Fruit fly (Drosophila melanogaster) whole organism, embryonic: Measurements from ENCODE around the gene Trax.

Experiments used
- Asciz ChIP-seq: fragments of 200-800 bp; sonication (Bioruptor generic); optimal IDR thresholded peaks from 2 replicates; lab custom pipeline; 2017; ENCODE audit warnings: missing biosample characterization, mild to moderate bottlenecking, missing genetic modification characterization, missing genetic modification reagents
- Atf6 ChIP-seq: fragments of 200-800 bp; sonication (Bioruptor generic); IDR thresholded peaks from 2 replicates; pipeline ENCODE4 v1.3.6; 2022; ENCODE audit warnings: missing biosample characterization, missing genetic modification characterization
- B-H2 ChIP-seq: fragments of 200-800 bp; sonication (Bioruptor generic); optimal IDR thresholded peaks from 2 replicates; lab custom pipeline; 2018; ENCODE audit warnings: missing biosample characterization, mild to moderate bottlenecking, missing genetic modification characterization
- CG12391 ChIP-seq: fragments of 200-800 bp; sonication (Bioruptor generic); optimal IDR thresholded peaks from 3 replicates; lab custom pipeline; 2018; ENCODE audit warnings: missing biosample characterization, mild to moderate bottlenecking, missing genetic modification characterization, moderate library complexity
- CG14014 ChIP-seq: fragments of 200-800 bp; sonication (Bioruptor generic); IDR thresholded peaks from 2 replicates; pipeline ENCODE4 v1.3.6; 2022; ENCODE audit warnings: missing biosample characterization, missing genetic modification characterization
- CG15011 ChIP-seq: fragments of 200-800 bp; sonication (Bioruptor generic); optimal IDR thresholded peaks from 3 replicates; lab custom pipeline; 2018; ENCODE audit warnings: missing biosample characterization, mild to moderate bottlenecking, missing genetic modification characterization
- CG15479 ChIP-seq: fragments of 200-800 bp; sonication (Bioruptor generic); optimal IDR thresholded peaks from 3 replicates; lab custom pipeline; 2019; ENCODE audit warnings: missing biosample characterization, mild to moderate bottlenecking, missing genetic modification characterization, moderate library complexity
- CG18262 ChIP-seq: fragments of 200-800 bp; optimal IDR thresholded peaks from 3 replicates; lab custom pipeline; 2019; ENCODE audit warnings: missing biosample characterization, mild to moderate bottlenecking, missing genetic modification characterization, moderate library complexity
- CG18619 ChIP-seq: fragments of 200-800 bp; sonication (Bioruptor generic); optimal IDR thresholded peaks from 3 replicates; lab custom pipeline; 2017; ENCODE audit warnings: missing biosample characterization, mild to moderate bottlenecking, missing genetic modification characterization
- CG18764 ChIP-seq: fragments of 200-800 bp; sonication (Bioruptor generic); optimal IDR thresholded peaks from 3 replicates; lab custom pipeline; 2016; ENCODE audit warnings: missing biosample characterization, missing genetic modification characterization
- CG31365 ChIP-seq: fragments of 200-800 bp; sonication (Bioruptor generic); optimal IDR thresholded peaks from 2 replicates; lab custom pipeline; 2018; ENCODE audit warnings: missing biosample characterization, mild to moderate bottlenecking, missing genetic modification characterization
- CG3281 ChIP-seq: fragments of 200-800 bp; sonication (Bioruptor generic); optimal IDR thresholded peaks from 3 replicates; lab custom pipeline; 2017; ENCODE audit warnings: missing biosample characterization, mild to moderate bottlenecking, missing genetic modification characterization
- CG4282 ChIP-seq: fragments of 200-800 bp; sonication (Bioruptor generic); optimal IDR thresholded peaks from 2 replicates; lab custom pipeline; 2016; ENCODE audit warnings: missing biosample characterization, missing genetic modification characterization
- CG6791 ChIP-seq: fragments of 200-800 bp; sonication (Bioruptor generic); IDR thresholded peaks from 3 replicates; pipeline ENCODE4 v1.3.6; 2022; ENCODE audit warnings: missing biosample characterization, missing genetic modification characterization; ENCODE audit not compliant: partially characterized antibody
- CG7372 ChIP-seq: fragments of 200-800 bp; sonication (Bioruptor generic); IDR thresholded peaks from 2 replicates; pipeline ENCODE4 v1.3.6; 2022; ENCODE audit warnings: missing biosample characterization, missing genetic modification characterization
- CG7987 ChIP-seq: fragments of 200-800 bp; sonication (Bioruptor generic); optimal IDR thresholded peaks from 2 replicates; lab custom pipeline; 2018; ENCODE audit warnings: missing biosample characterization, mild to moderate bottlenecking, missing genetic modification characterization, moderate library complexity
- CG9797 ChIP-seq: fragments of 200-800 bp; sonication (Bioruptor generic); optimal IDR thresholded peaks from 3 replicates; lab custom pipeline; 2018; ENCODE audit warnings: missing biosample characterization, mild to moderate bottlenecking, missing genetic modification characterization
- Drgx ChIP-seq: fragments of 200-800 bp; sonication (Bioruptor generic); IDR thresholded peaks from 2 replicates; pipeline ENCODE4 v1.3.6; 2022; ENCODE audit warnings: missing biosample characterization, missing genetic modification characterization
- Fer1 ChIP-seq: fragments of 200-800 bp; sonication (Bioruptor generic); optimal IDR thresholded peaks from 2 replicates; lab custom pipeline; 2017; ENCODE audit warnings: missing biosample characterization, mild to moderate bottlenecking, missing genetic modification characterization
- HLH4C ChIP-seq: fragments of 200-800 bp; sonication (Bioruptor generic); IDR thresholded peaks from 3 replicates; pipeline ENCODE4 v1.3.6; 2022; ENCODE audit warnings: missing biosample characterization, missing genetic modification characterization; ENCODE audit not compliant: partially characterized antibody
- HmgD ChIP-seq: fragments of 200-800 bp; sonication (Bioruptor generic); optimal IDR thresholded peaks from 3 replicates; lab custom pipeline; 2016; ENCODE audit warnings: missing biosample characterization, missing genetic modification characterization
- Ptx1 ChIP-seq: fragments of 200-800 bp; sonication (Bioruptor generic); IDR thresholded peaks from 2 replicates; pipeline ENCODE4 v1.3.6; 2022; ENCODE audit warnings: missing biosample characterization, missing genetic modification characterization
- Sin3A ChIP-seq: fragments of >200 bp; optimal IDR thresholded peaks from 2 replicates; lab custom pipeline; 2018
- Spps ChIP-seq: fragments of 200-800 bp; sonication (Bioruptor generic); optimal IDR thresholded peaks from 2 replicates; lab custom pipeline; 2018; ENCODE audit warnings: missing biosample characterization, mild to moderate bottlenecking, missing genetic modification characterization
- amos ChIP-seq: fragments of 200-800 bp; sonication (Bioruptor generic); IDR thresholded peaks from 2 replicates; pipeline ENCODE4 v1.3.6; 2022; ENCODE audit warnings: missing biosample characterization, missing genetic modification characterization; ENCODE audit not compliant: partially characterized antibody
- ap ChIP-seq: fragments of 200-800 bp; sonication (Bioruptor generic); IDR thresholded peaks from 2 replicates; pipeline ENCODE4 v1.3.6; 2022; ENCODE audit warnings: missing biosample characterization, missing genetic modification characterization
- bab2 ChIP-seq: fragments of 200-800 bp; sonication (Bioruptor generic); optimal IDR thresholded peaks from 2 replicates; lab custom pipeline; 2016; ENCODE audit warnings: missing biosample characterization, missing genetic modification characterization
- bigmax ChIP-seq: fragments of 200-800 bp; sonication (Bioruptor generic); optimal IDR thresholded peaks from 2 replicates; lab custom pipeline; 2018; ENCODE audit warnings: missing biosample characterization, mild to moderate bottlenecking, missing genetic modification characterization
- bowl ChIP-seq: fragments of 200-800 bp; sonication (Bioruptor generic); IDR thresholded peaks from 2 replicates; pipeline ENCODE4 v1.3.6; 2022; ENCODE audit warnings: missing biosample characterization, missing genetic modification characterization
- cato ChIP-seq: fragments of 200-800 bp; sonication (Bioruptor generic); optimal IDR thresholded peaks from 2 replicates; lab custom pipeline; 2016; ENCODE audit warnings: missing biosample characterization, missing genetic modification characterization, borderline replicate concordance
- ci ChIP-seq: fragments of 200-800 bp; sonication (Bioruptor generic); IDR thresholded peaks from 3 replicates; pipeline ENCODE4 v1.3.6; 2022; ENCODE audit warnings: missing biosample characterization, missing genetic modification characterization
- dm ChIP-seq: fragments of 200-800 bp; sonication (Bioruptor generic); optimal IDR thresholded peaks from 3 replicates; lab custom pipeline; 2016; ENCODE audit warnings: missing biosample characterization, missing genetic modification characterization
- dmrt99B ChIP-seq: fragments of 200-800 bp; sonication (Bioruptor generic); optimal IDR thresholded peaks from 2 replicates; lab custom pipeline; 2018; ENCODE audit warnings: missing biosample characterization, mild to moderate bottlenecking, missing genetic modification characterization, moderate library complexity
- fru ChIP-seq: fragments of >200 bp; optimal IDR thresholded peaks from 2 replicates; lab custom pipeline; 2017
- ftz-f1 ChIP-seq: fragments of 200-800 bp; sonication (Bioruptor generic); optimal IDR thresholded peaks from 2 replicates; lab custom pipeline; 2016; ENCODE audit warnings: missing biosample characterization, missing genetic modification characterization
- hbn ChIP-seq: fragments of 200-800 bp; sonication (Bioruptor generic); IDR thresholded peaks from 2 replicates; pipeline ENCODE4 v1.3.6; 2022; ENCODE audit warnings: missing biosample characterization, missing genetic modification characterization; ENCODE audit not compliant: partially characterized antibody
- lab ChIP-seq: fragments of 200-800 bp; sonication (Bioruptor generic); optimal IDR thresholded peaks from 3 replicates; lab custom pipeline; 2017; ENCODE audit warnings: missing biosample characterization, missing genetic modification characterization, mild to moderate bottlenecking, moderate library complexity, missing genetic modification reagents
- lbe ChIP-seq: fragments of 200-800 bp; sonication (Bioruptor generic); optimal IDR thresholded peaks from 2 replicates; lab custom pipeline; 2016; ENCODE audit warnings: missing biosample characterization, mild to moderate bottlenecking, missing genetic modification characterization
- lola ChIP-seq, 3 experiments: fragments of >200 bp in 2 of 3; fragments of 200-800 bp in 1 of 3; sonication (Bioruptor generic) in 1 of 3; optimal IDR thresholded peaks; 2 replicates each; lab custom pipeline; 2017 to 2019; ENCODE audit warnings: missing biosample characterization in 3 of 3, missing genetic modification characterization in 3 of 3, mild to moderate bottlenecking in 1 of 3, moderate library complexity in 1 of 3
- nmo ChIP-seq: fragments of 200-800 bp; sonication (Bioruptor generic); optimal IDR thresholded peaks from 2 replicates; lab custom pipeline; 2018; ENCODE audit warnings: missing biosample characterization, mild to moderate bottlenecking, missing genetic modification characterization, moderate library complexity
- nom ChIP-seq: fragments of 200-800 bp; sonication (Bioruptor generic); optimal IDR thresholded peaks from 2 replicates; lab custom pipeline; 2017; ENCODE audit warnings: missing biosample characterization, missing genetic modification characterization, mild to moderate bottlenecking, moderate library complexity, missing genetic modification reagents
- pho ChIP-seq: fragments of 200-800 bp; sonication (Bioruptor generic); optimal IDR thresholded peaks from 2 replicates; lab custom pipeline; 2016; ENCODE audit warnings: missing biosample characterization, missing genetic modification characterization
- phol ChIP-seq: fragments of 200-800 bp; sonication (Bioruptor generic); optimal IDR thresholded peaks from 3 replicates; lab custom pipeline; 2018; ENCODE audit warnings: missing biosample characterization, mild to moderate bottlenecking, missing genetic modification characterization, moderate library complexity
- run ChIP-seq: fragments of 200-800 bp; sonication (Bioruptor generic); optimal IDR thresholded peaks from 3 replicates; lab custom pipeline; 2018; ENCODE audit warnings: missing biosample characterization, mild to moderate bottlenecking, missing genetic modification characterization
- seq ChIP-seq: fragments of 200-800 bp; sonication (Bioruptor generic); IDR thresholded peaks from 2 replicates; pipeline ENCODE4 v1.3.6; 2022; ENCODE audit warnings: missing biosample characterization, missing genetic modification characterization
- slbo ChIP-seq: fragments of 200-800 bp; sonication (Bioruptor generic); IDR thresholded peaks from 2 replicates; pipeline ENCODE4 v1.3.6; 2022; ENCODE audit warnings: missing biosample characterization, missing genetic modification characterization
- sob ChIP-seq: fragments of 200-800 bp; sonication (Bioruptor generic); IDR thresholded peaks from 2 replicates; pipeline ENCODE4 v1.3.6; 2022; ENCODE audit warnings: missing biosample characterization, missing genetic modification characterization
- tup ChIP-seq: fragments of 200-800 bp; sonication (Bioruptor generic); optimal IDR thresholded peaks from 2 replicates; lab custom pipeline; 2016; ENCODE audit warnings: missing biosample characterization, mild to moderate bottlenecking, missing genetic modification characterization, moderate library complexity
- unc-4 ChIP-seq: fragments of 200-800 bp; sonication (Bioruptor generic); IDR thresholded peaks from 2 replicates; pipeline ENCODE4 v1.3.6; 2022; ENCODE audit warnings: missing biosample characterization, missing genetic modification characterization; ENCODE audit not compliant: partially characterized antibody
- wor ChIP-seq: fragments of 200-800 bp; sonication (Bioruptor generic); IDR thresholded peaks from 2 replicates; pipeline ENCODE4 v1.3.6; 2022; ENCODE audit warnings: missing biosample characterization, missing genetic modification characterization
- zen ChIP-seq: fragments of 200-800 bp; sonication (Bioruptor generic); optimal IDR thresholded peaks from 3 replicates; lab custom pipeline; 2018; ENCODE audit warnings: missing biosample characterization, mild to moderate bottlenecking, missing genetic modification characterization, moderate library complexity

Trax gene

dm6 chr3R:15350993-15351426 lies 10.5 kb upstream of the Trax start, which contains the start of the genes Trs33 and Tmtc4 (continued):
- TF ChIP-seq Ptx1 (GFP tag; lab: Robert Waterston, UW) (0 out of 2 replicates have a peak, but pooled peaks have one; percentile 33), CG7987 (GFP tag; lab: Kevin White, UChicago) (no peak), cato (GFP tag; lab: Kevin White, UChicago) (no peak), Fer1 (GFP tag; lab: Kevin White, UChicago) (peak; percentile 56), tup (no peak), CG3281 (peak; percentile 18), hbn (GFP tag; lab: Robert Waterston, UW) (no peak; the same call in 1 of the 2 replicates), CG15479 (GFP tag; lab: Kevin White, UChicago) (no peak), ftz-f1 (no peak), lola (GFP tag; optimal IDR thresholded peaks at IDR 0.05; lab: Kevin White, UChicago) (peak in 1 of 3 experiments; percentile 40), HmgD (GFP tag; lab: Kevin White, UChicago) (no peak), amos (GFP tag; lab: Robert Waterston, UW) (no peak), CG15011 (GFP tag; lab: Kevin White, UChicago) (no peak), CG14014 (GFP tag; lab: Robert Waterston, UW) (no peak), dm (GFP tag; lab: Kevin White, UChicago) (no peak), phol (tag; lab: Kevin White, UChicago) (peak; percentile 38), sob (no peak), lab (no peak), Spps (tag; lab: Kevin White, UChicago) (no peak), Asciz (no peak), bab2 (no peak), CG31365 (tag; lab: Kevin White, UChicago) (no peak), wor (GFP tag; lab: Robert Waterston, UW) (no peak), dmrt99B (tag; lab: Kevin White, UChicago) (no peak), fru (lab: Kevin White, UChicago) (no peak), CG6791 (no peak), unc-4 (no peak), Drgx (GFP tag; lab: Robert Waterston, UW) (no peak), HLH4C (no peak), slbo (no peak; the same call in 1 of the 2 replicates), CG18619 (GFP tag; lab: Kevin White, UChicago) (no peak), CG4282 (no peak), CG7372 (GFP tag; lab: Robert Waterston, UW) (no peak), Atf6 (GFP tag; lab: Robert Waterston, UW) (no peak), B-H2 (GFP tag; lab: Kevin White, UChicago) (peak; percentile 61), bigmax (GFP tag; lab: Kevin White, UChicago) (no peak), pho (GFP tag; lab: Kevin White, UChicago) (no peak), CG18764 (GFP tag; lab: Kevin White, UChicago) (no peak), CG12391 (tag; lab: Kevin White, UChicago) (peak; percentile 72), bowl (GFP tag; lab: Robert Waterston, UW) (no peak), run (tag; lab: Kevin White, UChicago) (peak; percentile 18), ap (GFP tag; lab: Robert Waterston, UW) (no peak), zen (tag; lab: Kevin White, UChicago) (no peak), CG18262 (peak; percentile 50), ci (no peak), CG9797 (GFP tag; lab: Kevin White, UChicago) (no peak), seq (GFP tag; lab: Robert Waterston, UW) (no peak), lbe (GFP tag; lab: Kevin White, UChicago) (peak; percentile 55), Sin3A (lab: Kevin White, UChicago) (no peak), nom (no peak), nmo (GFP tag; lab: Kevin White, UChicago) (peak; percentile 52)
